Worm (Caenorhabditis elegans): ENCODE data around the gene hip-1.

DNA sequence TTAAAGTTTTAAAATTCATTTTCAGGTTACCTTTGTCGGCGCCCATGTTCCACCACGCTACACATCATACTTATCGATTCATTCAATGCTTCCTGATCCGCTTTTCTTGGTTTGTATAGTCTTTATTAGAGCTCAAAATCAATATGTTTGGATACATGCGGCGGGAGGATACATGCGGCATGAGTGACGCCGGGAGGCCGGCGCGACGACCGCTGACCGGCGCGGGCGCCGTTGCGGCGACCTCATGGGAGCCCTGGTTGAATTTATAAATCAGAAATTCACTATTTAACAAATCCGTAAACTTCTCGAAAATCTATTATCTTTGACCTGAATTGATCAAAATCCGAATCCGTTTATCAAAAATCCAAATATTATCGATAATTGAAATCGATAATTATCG is 40.6 kb downstream of the hip-1 start:
- TF ChIP-seq cog-1 (tag; optimal IDR thresholded peaks at IDR 0.05) (no peak), tab-1 (GFP tag; IDR thresholded peaks at IDR 0.05) (no peak), ztf-29 (GFP tag; IDR thresholded peaks at IDR 0.05) (no peak), T22C8.4 (GFP tag; IDR thresholded peaks at IDR 0.05) (no peak)

All from whole organism, midembryonic.